Worm (Caenorhabditis elegans): ENCODE measurements around the gene Y69H2.17.

- TF ChIP-seq fkh-10 (GFP tag; optimal IDR thresholded peaks at IDR 0.05) (no peak), pha-4 (tag; optimal IDR thresholded peaks at IDR 0.05) (no peak), nhr-11 (tag; optimal IDR thresholded peaks at IDR 0.05) (no peak)
Observed at ce11 chrV:18710045-18710490, 25.3 kb downstream of the Y69H2.17 start.
